Fruit fly (Drosophila melanogaster) whole organism, embryonic: Measurements from ENCODE around the gene ast.

Experiments used
- Aef1 ChIP-seq: fragments of 200-800 bp; sonication (Bioruptor generic); IDR thresholded peaks from 3 replicates; pipeline ENCODE4 v1.3.6; 2022; ENCODE audit warnings: missing biosample characterization, missing genetic modification characterization
- Awh ChIP-seq: fragments of 200-800 bp; sonication (Bioruptor generic); IDR thresholded peaks from 2 replicates; pipeline ENCODE4, ENCODE4 v1.3.6; 2022; ENCODE audit warnings: missing biosample characterization, missing genetic modification characterization
- CG10321 ChIP-seq: fragments of 200-800 bp; sonication (Bioruptor generic); IDR thresholded peaks from 2 replicates; pipeline ENCODE4 v1.3.6; 2022; ENCODE audit warnings: missing biosample characterization, missing genetic modification characterization
- CG10462 ChIP-seq: fragments of 200-800 bp; sonication (Bioruptor generic); optimal IDR thresholded peaks from 2 replicates; lab custom pipeline; 2016; ENCODE audit warnings: missing biosample characterization, missing genetic modification characterization
- CG11398 ChIP-seq: fragments of 200-800 bp; sonication (Bioruptor generic); optimal IDR thresholded peaks from 2 replicates; lab custom pipeline; 2016; ENCODE audit warnings: missing biosample characterization, missing genetic modification characterization
- CG11456 ChIP-seq: fragments of 200-800 bp; sonication (Bioruptor generic); IDR thresholded peaks from 3 replicates; pipeline ENCODE4 v1.3.6; 2022; ENCODE audit warnings: missing biosample characterization, missing genetic modification characterization
- CG12744 ChIP-seq: fragments of 200-800 bp; sonication (Bioruptor generic); optimal IDR thresholded peaks from 2 replicates; lab custom pipeline; 2016; ENCODE audit warnings: missing biosample characterization, missing genetic modification characterization
- CG13424 ChIP-seq: fragments of 200-800 bp; sonication (Bioruptor generic); optimal IDR thresholded peaks from 2 replicates; lab custom pipeline; 2019; ENCODE audit warnings: missing biosample characterization, mild to moderate bottlenecking, missing genetic modification characterization, moderate library complexity
- CG15269 ChIP-seq: fragments of 200-800 bp; sonication (Bioruptor generic); optimal IDR thresholded peaks from 2 replicates; lab custom pipeline; 2018; ENCODE audit warnings: missing biosample characterization, mild to moderate bottlenecking, missing genetic modification characterization, moderate library complexity
- CG16863 ChIP-seq: fragments of 200-800 bp; sonication (Bioruptor generic); optimal IDR thresholded peaks from 3 replicates; lab custom pipeline; 2016; ENCODE audit warnings: missing biosample characterization, missing genetic modification characterization
- CG18476 ChIP-seq: fragments of 200-800 bp; sonication (Bioruptor generic); optimal IDR thresholded peaks from 2 replicates; lab custom pipeline; 2016; ENCODE audit warnings: missing biosample characterization, mild to moderate bottlenecking, missing genetic modification characterization
- CG30020 ChIP-seq: fragments of 200-800 bp; optimal IDR thresholded peaks from 2 replicates; lab custom pipeline; 2019; ENCODE audit warnings: missing biosample characterization, mild to moderate bottlenecking, missing genetic modification characterization, moderate library complexity
- CG32772 ChIP-seq: fragments of 200-800 bp; sonication (Bioruptor generic); IDR thresholded peaks from 2 replicates; pipeline ENCODE4 v1.3.6; 2022; ENCODE audit warnings: missing biosample characterization, missing genetic modification characterization
- CG3281 ChIP-seq: fragments of 200-800 bp; sonication (Bioruptor generic); optimal IDR thresholded peaks from 3 replicates; lab custom pipeline; 2017; ENCODE audit warnings: missing biosample characterization, mild to moderate bottlenecking, missing genetic modification characterization
- CG3847 ChIP-seq: fragments of 200-800 bp; sonication (Bioruptor generic); IDR thresholded peaks from 2 replicates; pipeline ENCODE4 v1.3.6; 2022; ENCODE audit warnings: missing biosample characterization, missing genetic modification characterization
- CG42726 ChIP-seq: fragments of 200-800 bp; sonication (Bioruptor generic); IDR thresholded peaks from 2 replicates; pipeline ENCODE4 v1.3.6; 2022; ENCODE audit warnings: missing biosample characterization, missing genetic modification characterization; ENCODE audit not compliant: partially characterized antibody
- CG6272 ChIP-seq: fragments of 200-800 bp; sonication (Bioruptor generic); IDR thresholded peaks from 2 replicates; pipeline ENCODE4 v1.3.6; 2022; ENCODE audit warnings: missing biosample characterization, missing genetic modification characterization
- CG6683 ChIP-seq: fragments of 200-800 bp; sonication (Bioruptor generic); optimal IDR thresholded peaks from 2 replicates; lab custom pipeline; 2017; ENCODE audit warnings: missing biosample characterization, mild to moderate bottlenecking, missing genetic modification characterization, missing genetic modification reagents
- CG8089 ChIP-seq: fragments of 200-800 bp; sonication (Bioruptor generic); optimal IDR thresholded peaks from 3 replicates; lab custom pipeline; 2016; ENCODE audit warnings: missing biosample characterization, missing genetic modification characterization
- CG8281 ChIP-seq: fragments of 200-800 bp; sonication (Bioruptor generic); optimal IDR thresholded peaks from 2 replicates; lab custom pipeline; 2018; ENCODE audit warnings: missing biosample characterization, mild to moderate bottlenecking, missing genetic modification characterization, moderate library complexity
- CG9727 ChIP-seq: fragments of 200-800 bp; sonication (Bioruptor generic); optimal IDR thresholded peaks from 3 replicates; lab custom pipeline; 2017; ENCODE audit warnings: missing biosample characterization, mild to moderate bottlenecking, missing genetic modification characterization
- CkIIα-i1 ChIP-seq: fragments of 200-800 bp; sonication (Bioruptor generic); IDR thresholded peaks from 2 replicates; pipeline ENCODE4 v1.3.6; 2022; ENCODE audit warnings: missing biosample characterization, missing genetic modification characterization
- Deaf1 ChIP-seq: fragments of 200-800 bp; optimal IDR thresholded peaks from 3 replicates; lab custom pipeline; 2019; ENCODE audit warnings: missing biosample characterization, mild to moderate bottlenecking, missing genetic modification characterization, moderate library complexity
- Dek ChIP-seq: fragments of 200-800 bp; sonication (Bioruptor generic); optimal IDR thresholded peaks from 3 replicates; lab custom pipeline; 2019; ENCODE audit warnings: missing biosample characterization, mild to moderate bottlenecking, missing genetic modification characterization, moderate library complexity
- Dref ChIP-seq: fragments of 200-800 bp; sonication (Bioruptor generic); IDR thresholded peaks from 2 replicates; pipeline ENCODE4 v1.3.6; 2022; ENCODE audit warnings: missing biosample characterization, missing genetic modification characterization
- Eip74EF ChIP-seq, 2 experiments: fragments of 200-800 bp in 1 of 2; fragments of >200 bp in 1 of 2; sonication (Bioruptor generic) in 1 of 2; optimal IDR thresholded peaks; 2 replicates each; lab custom pipeline; 2017 to 2019; ENCODE audit warnings: missing biosample characterization in 2 of 2, missing genetic modification characterization in 2 of 2, mild to moderate bottlenecking in 1 of 2, moderate library complexity in 1 of 2
- HHEX ChIP-seq: fragments of 200-800 bp; sonication (Bioruptor generic); optimal IDR thresholded peaks from 3 replicates; lab custom pipeline; 2017; ENCODE audit warnings: missing biosample characterization, mild to moderate bottlenecking, missing genetic modification characterization, missing genetic modification reagents
- Hr3 ChIP-seq: fragments of 200-800 bp; sonication (Bioruptor generic); optimal IDR thresholded peaks from 3 replicates; lab custom pipeline; 2016; ENCODE audit warnings: missing biosample characterization, missing genetic modification characterization
- Mes4 ChIP-seq: fragments of 200-800 bp; sonication (Bioruptor generic); optimal IDR thresholded peaks from 2 replicates; lab custom pipeline; 2016; ENCODE audit warnings: missing biosample characterization, missing genetic modification characterization
- Ptx1 ChIP-seq: fragments of 200-800 bp; sonication (Bioruptor generic); IDR thresholded peaks from 2 replicates; pipeline ENCODE4 v1.3.6; 2022; ENCODE audit warnings: missing biosample characterization, missing genetic modification characterization
- amos ChIP-seq: fragments of 200-800 bp; sonication (Bioruptor generic); IDR thresholded peaks from 2 replicates; pipeline ENCODE4 v1.3.6; 2022; ENCODE audit warnings: missing biosample characterization, missing genetic modification characterization; ENCODE audit not compliant: partially characterized antibody
- ase ChIP-seq: fragments of 200-800 bp; sonication (Bioruptor generic); IDR thresholded peaks from 3 replicates; pipeline ENCODE4 v1.3.6; 2022; ENCODE audit warnings: missing biosample characterization, missing genetic modification characterization
- bowl ChIP-seq: fragments of 200-800 bp; sonication (Bioruptor generic); IDR thresholded peaks from 2 replicates; pipeline ENCODE4 v1.3.6; 2022; ENCODE audit warnings: missing biosample characterization, missing genetic modification characterization
- bsh ChIP-seq, 2 experiments: fragments of 200-800 bp; sonication (Bioruptor generic); optimal IDR thresholded peaks; 2 replicates each; lab custom pipeline; 2017 to 2018; ENCODE audit warnings: mild to moderate bottlenecking in 2 of 2, missing biosample characterization in 2 of 2, missing genetic modification characterization in 2 of 2, moderate library complexity in 1 of 2
- cad ChIP-seq: fragments of >200 bp; optimal IDR thresholded peaks from 2 replicates; lab custom pipeline; 2017; ENCODE audit warnings: missing biosample characterization, missing genetic modification characterization
- crc ChIP-seq: fragments of 200-800 bp; sonication (Bioruptor generic); optimal IDR thresholded peaks from 2 replicates; lab custom pipeline; 2016; ENCODE audit warnings: missing biosample characterization, missing genetic modification characterization
- dati ChIP-seq: fragments of 200-800 bp; sonication (Bioruptor generic); IDR thresholded peaks from 2 replicates; pipeline ENCODE4 v1.3.6; 2022; ENCODE audit warnings: missing biosample characterization, missing genetic modification characterization
- dpn ChIP-seq, 2 experiments: fragments of 200-800 bp; sonication (Bioruptor generic); optimal IDR thresholded peaks; 3 replicates each; lab custom pipeline; 2016; ENCODE audit warnings: missing biosample characterization in 2 of 2, missing genetic modification characterization in 2 of 2
- eyg ChIP-seq: fragments of 200-800 bp; sonication (Bioruptor generic); optimal IDR thresholded peaks from 3 replicates; lab custom pipeline; 2016; ENCODE audit warnings: missing biosample characterization, missing genetic modification characterization
- gfzf ChIP-seq: fragments of 200-800 bp; sonication (Bioruptor generic); optimal IDR thresholded peaks from 2 replicates; lab custom pipeline; 2016; ENCODE audit warnings: missing biosample characterization, mild to moderate bottlenecking, missing genetic modification characterization, moderate library complexity
- h ChIP-seq: fragments of >200 bp; optimal IDR thresholded peaks from 2 replicates; lab custom pipeline; 2017
- inv ChIP-seq: fragments of 200-800 bp; sonication (Bioruptor generic); IDR thresholded peaks from 2 replicates; pipeline ENCODE4 v1.3.6; 2022; ENCODE audit warnings: missing biosample characterization, missing genetic modification characterization; ENCODE audit not compliant: partially characterized antibody
- lab ChIP-seq: fragments of 200-800 bp; sonication (Bioruptor generic); optimal IDR thresholded peaks from 3 replicates; lab custom pipeline; 2017; ENCODE audit warnings: missing biosample characterization, missing genetic modification characterization, mild to moderate bottlenecking, moderate library complexity, missing genetic modification reagents
- nerfin-2 ChIP-seq: fragments of 200-800 bp; sonication (Bioruptor generic); IDR thresholded peaks from 2 replicates; pipeline ENCODE4 v1.3.6; 2022; ENCODE audit warnings: missing biosample characterization, missing genetic modification characterization; ENCODE audit not compliant: partially characterized antibody
- org-1 ChIP-seq: fragments of 200-800 bp; sonication (Bioruptor generic); optimal IDR thresholded peaks from 2 replicates; lab custom pipeline; 2017; ENCODE audit warnings: missing biosample characterization, missing genetic modification characterization
- pum ChIP-seq: fragments of 200-800 bp; sonication (Bioruptor generic); optimal IDR thresholded peaks from 2 replicates; lab custom pipeline; 2016; ENCODE audit warnings: missing biosample characterization, missing genetic modification characterization
- pzg ChIP-seq: fragments of 200-800 bp; sonication (Bioruptor generic); optimal IDR thresholded peaks from 3 replicates; lab custom pipeline; 2018; ENCODE audit warnings: missing biosample characterization, mild to moderate bottlenecking, missing genetic modification characterization, moderate library complexity
- repo ChIP-seq: fragments of 200-800 bp; sonication (Bioruptor generic); optimal IDR thresholded peaks from 2 replicates; lab custom pipeline; 2016; ENCODE audit warnings: missing biosample characterization, missing genetic modification characterization
- sim ChIP-seq: fragments of 200-800 bp; sonication (Bioruptor generic); IDR thresholded peaks from 2 replicates; pipeline ENCODE4 v1.3.6; 2022; ENCODE audit warnings: missing biosample characterization, missing genetic modification characterization
- tin ChIP-seq: fragments of 200-800 bp; sonication (Bioruptor generic); optimal IDR thresholded peaks from 3 replicates; lab custom pipeline; 2016; ENCODE audit warnings: missing biosample characterization, missing genetic modification characterization
- tio ChIP-seq: fragments of 200-800 bp; sonication (Bioruptor generic); optimal IDR thresholded peaks from 2 replicates; lab custom pipeline; 2017; ENCODE audit warnings: missing biosample characterization, missing genetic modification characterization, inconsistent platforms

ast gene

dm6 chr2L:1123078-1123818 lies 45.5 kb downstream of the ast start (continued):
- no peak for TF ChIP-seq sim
- no peak for TF ChIP-seq crc
- no peak for TF ChIP-seq Mes4 (GFP tag; lab: Kevin White, UChicago)
- no peak for TF ChIP-seq Dref
- TF ChIP-seq h (lab: Kevin White, UChicago), result no peak
- TF ChIP-seq tin (GFP tag; lab: Kevin White, UChicago), result no peak
- no peak for TF ChIP-seq CG6683 (GFP tag; lab: Kevin White, UChicago)
- TF ChIP-seq Dek (tag; lab: Kevin White, UChicago), result no peak
- no peak for TF ChIP-seq CG15269 (tag; lab: Kevin White, UChicago)
- peak in 1 of 2 experiments; percentile 83 for TF ChIP-seq bsh (GFP tag; optimal IDR thresholded peaks at IDR 0.05; lab: Kevin White, UChicago)
- no peak for TF ChIP-seq inv (GFP tag; lab: Robert Waterston, UW)
- no peak for TF ChIP-seq Hr3 (GFP tag; lab: Kevin White, UChicago)
- no peak for TF ChIP-seq dati (GFP tag; lab: Robert Waterston, UW)
- TF ChIP-seq bowl (GFP tag; lab: Robert Waterston, UW), result no peak
- TF ChIP-seq Ptx1, result no peak
- no peak for TF ChIP-seq CG8089 (GFP tag; lab: Kevin White, UChicago)
- TF ChIP-seq CG30020 (tag; lab: Kevin White, UChicago), result no peak
- no peak for TF ChIP-seq pzg
- TF ChIP-seq CG6272 (GFP tag; lab: Robert Waterston, UW), result no peak
- no peak for TF ChIP-seq dpn (GFP tag; optimal IDR thresholded peaks at IDR 0.05; lab: Kevin White, UChicago)
- TF ChIP-seq ase (GFP tag; lab: Robert Waterston, UW), result no peak
- peak in 1 of 2 experiments; percentile 74 for TF ChIP-seq Eip74EF (GFP tag; optimal IDR thresholded peaks at IDR 0.05; lab: Kevin White, UChicago)
- TF ChIP-seq Awh (GFP tag; lab: Robert Waterston, UW), result no peak
- no peak for TF ChIP-seq CG11398 (GFP tag; lab: Kevin White, UChicago)
- TF ChIP-seq nerfin-2 (GFP tag; lab: Robert Waterston, UW), result no peak
- TF ChIP-seq lab, result peak; percentile 63
- TF ChIP-seq pum (GFP tag; lab: Kevin White, UChicago), result no peak
- TF ChIP-seq CG3281 (GFP tag; lab: Kevin White, UChicago), result no peak
- TF ChIP-seq CG11456 (GFP tag; lab: Robert Waterston, UW), result no peak
- TF ChIP-seq cad (GFP tag; lab: Kevin White, UChicago), result no peak
- TF ChIP-seq CG12744 (GFP tag; lab: Kevin White, UChicago), result no peak
- TF ChIP-seq CG9727 (GFP tag; lab: Kevin White, UChicago), result peak; percentile 74
- no peak for TF ChIP-seq CG10321 (GFP tag; lab: Robert Waterston, UW)
- no peak for TF ChIP-seq amos (GFP tag; lab: Robert Waterston, UW)
- TF ChIP-seq CG16863, result no peak
- TF ChIP-seq CG13424, result peak; percentile 34
- TF ChIP-seq CG42726, result no peak
- TF ChIP-seq CkIIα-i1, result no peak
- no peak for TF ChIP-seq CG3847 (GFP tag; lab: Robert Waterston, UW)
- TF ChIP-seq CG18476, result peak; percentile 29
- TF ChIP-seq tio (GFP tag; lab: Kevin White, UChicago), result no peak
- TF ChIP-seq org-1 (GFP tag; lab: Kevin White, UChicago), result peak; percentile 55
- no peak for TF ChIP-seq CG10462 (GFP tag; lab: Kevin White, UChicago)
- TF ChIP-seq CG32772 (GFP tag; lab: Robert Waterston, UW), result no peak
- no peak for TF ChIP-seq Aef1 (GFP tag; lab: Robert Waterston, UW)
- TF ChIP-seq repo (GFP tag; lab: Kevin White, UChicago), result no peak
- no peak for TF ChIP-seq gfzf (GFP tag; lab: Kevin White, UChicago)
- no peak for TF ChIP-seq HHEX (GFP tag; lab: Kevin White, UChicago)
- no peak for TF ChIP-seq Deaf1 (tag; lab: Kevin White, UChicago)
- no peak for TF ChIP-seq eyg
- TF ChIP-seq CG8281 (tag; lab: Kevin White, UChicago), result peak; percentile 27
